Worm (Caenorhabditis elegans): ENCODE measurements around the gene ins-20.
A peak's percentile ranks its signal among the peaks of the same experiment; 100 is the strongest.

ins-20 gene

ce11 chrII:6047639-6048159, 37.1 kb downstream of the ins-20 start, which contains the start of the genes R12C12.6 and ran-5 (continued):
- peak; percentile 11 for TF ChIP-seq snpc-1.3 (tag; optimal IDR thresholded peaks at IDR 0.05; ENCODE audit: insufficient read depth)
- TF ChIP-seq ekl-4 (GFP tag; IDR thresholded peaks at IDR 0.05): peak; percentile 77
- peak; percentile 0 for TF ChIP-seq athp-1 (tag; optimal IDR thresholded peaks at IDR 0.05)
- TF ChIP-seq K12H6.12 (tag; optimal IDR thresholded peaks at IDR 0.05): peak; percentile 23
- TF ChIP-seq pbrm-1 (GFP tag; IDR thresholded peaks at IDR 0.05): peak; percentile 89
- peak; percentile 11 for TF ChIP-seq efl-1 (GFP tag; optimal IDR thresholded peaks at IDR 0.05)
- peak; percentile 72 for TF ChIP-seq lsl-1 (GFP tag; optimal IDR thresholded peaks at IDR 0.05)
- TF ChIP-seq zfh-2 (GFP tag; conservative IDR thresholded peaks at IDR 0.05): no peak
- TF ChIP-seq atf-7 (tag; optimal IDR thresholded peaks at IDR 0.05): peak; percentile 48
- TF ChIP-seq him-1 (tag; optimal IDR thresholded peaks at IDR 0.05): peak; percentile 41
- peak; percentile 46 for TF ChIP-seq nhr-80 (tag; optimal IDR thresholded peaks at IDR 0.05)
- peak; percentile 41 for TF ChIP-seq snpc-4 (GFP tag; optimal IDR thresholded peaks at IDR 0.05)
- TF ChIP-seq snpc-4 (tag; optimal IDR thresholded peaks at IDR 0.05): peak in 2 of 4 experiments; percentile 74 to 78
- peak; percentile 50; the same call in 1 of the 2 replicates for TF ChIP-seq C06A6.2 (GFP tag; conservative IDR thresholded peaks at IDR 0.05)
- peak; percentile 69 for TF ChIP-seq rcor-1 (GFP tag; IDR thresholded peaks at IDR 0.05)
- TF ChIP-seq rpc-1 (optimal IDR thresholded peaks at IDR 0.05): no peak
- TF ChIP-seq rpc-1 (tag; optimal IDR thresholded peaks at IDR 0.05): no peak
- peak; percentile 84 for TF ChIP-seq mcd-1 (GFP tag; IDR thresholded peaks at IDR 0.05)
- 0 out of 2 replicates have a peak, but pooled peaks have one; percentile 68 for TF ChIP-seq cebp-2 (GFP tag; IDR thresholded peaks at IDR 0.05)
- TF ChIP-seq Y79H2A.3 (GFP tag; conservative IDR thresholded peaks at IDR 0.05): no peak
- TF ChIP-seq madf-6 (GFP tag; IDR thresholded peaks at IDR 0.05): peak; percentile 84
- no peak for TF ChIP-seq lag-1 (GFP tag; IDR thresholded peaks at IDR 0.05)
- TF ChIP-seq lin-35 (GFP tag; optimal IDR thresholded peaks at IDR 0.05): peak in 1 of 3 experiments; percentile 82
- TF ChIP-seq aptf-3 (GFP tag; IDR thresholded peaks at IDR 0.05): no peak
- TF ChIP-seq lir-1 (GFP tag; conservative IDR thresholded peaks at IDR 0.05): peak; percentile 62
- peak; percentile 52 for TF ChIP-seq F49E8.2 (tag; optimal IDR thresholded peaks at IDR 0.05; ENCODE audit: insufficient read depth)
- peak; percentile 38; the same call in 1 of the 2 replicates for TF ChIP-seq C17E4.6 (GFP tag; IDR thresholded peaks at IDR 0.05)
- no peak for TF ChIP-seq B0019.2 (GFP tag; conservative IDR thresholded peaks at IDR 0.05)
- peak; percentile 50 for TF ChIP-seq attf-5 (GFP tag; optimal IDR thresholded peaks at IDR 0.05)
- TF ChIP-seq tlf-1 (GFP tag; optimal IDR thresholded peaks at IDR 0.05): peak; percentile 73
- peak; percentile 55 for TF ChIP-seq F22D6.2 (tag; optimal IDR thresholded peaks at IDR 0.05)
- peak; percentile 21 for TF ChIP-seq chd-7 (tag; optimal IDR thresholded peaks at IDR 0.05)
- 0 out of 2 replicates have a peak, but pooled peaks have one; percentile 38 for TF ChIP-seq hsf-1 (GFP tag; IDR thresholded peaks at IDR 0.05)
- TF ChIP-seq hlh-26 (GFP tag; conservative IDR thresholded peaks at IDR 0.05): no peak
- no peak for TF ChIP-seq nfya-1 (tag; optimal IDR thresholded peaks at IDR 0.05; ENCODE audit: borderline replicate concordance, insufficient read depth)
- TF ChIP-seq F37B4.10 (GFP tag; IDR thresholded peaks at IDR 0.05): no peak
- TF ChIP-seq nhr-27 (tag; optimal IDR thresholded peaks at IDR 0.05): no peak
- no peak for TF ChIP-seq sptf-2 (GFP tag; optimal IDR thresholded peaks at IDR 0.05)
- no peak for TF ChIP-seq bed-1 (GFP tag; IDR thresholded peaks at IDR 0.05)
- no peak for TF ChIP-seq B0261.1 (tag; optimal IDR thresholded peaks at IDR 0.05)
- TF ChIP-seq xnd-1 (tag; optimal IDR thresholded peaks at IDR 0.05): peak; percentile 66
- no peak for TF ChIP-seq mxl-1 (tag; optimal IDR thresholded peaks at IDR 0.05)
- TF ChIP-seq hmg-20 (GFP tag; IDR thresholded peaks at IDR 0.05): peak; percentile 66; the same call in 1 of the 2 replicates
- TF ChIP-seq madf-8 (GFP tag; conservative IDR thresholded peaks at IDR 0.05): peak; percentile 61; the same call in 1 of the 2 replicates
- TF ChIP-seq ztf-3 (GFP tag; optimal IDR thresholded peaks at IDR 0.05): no peak
- TF ChIP-seq dox-1 (GFP tag; IDR thresholded peaks at IDR 0.05): peak; percentile 88; the same call in 1 of the 2 replicates
- TF ChIP-seq lin-54 (GFP tag; optimal IDR thresholded peaks at IDR 0.05): peak; percentile 82

All from whole organism, young adult.